Fruit fly (Drosophila melanogaster) whole organism, embryonic: ENCODE results near the gene SCAR.

Experiments used
- Aef1 ChIP-seq: fragments of 200-800 bp; sonication (Bioruptor generic); IDR thresholded peaks from 3 replicates; pipeline ENCODE4 v1.3.6; 2022; ENCODE audit warnings: missing biosample characterization, missing genetic modification characterization
- Awh ChIP-seq: fragments of 200-800 bp; sonication (Bioruptor generic); IDR thresholded peaks from 2 replicates; pipeline ENCODE4, ENCODE4 v1.3.6; 2022; ENCODE audit warnings: missing biosample characterization, missing genetic modification characterization
- BEAF-32 ChIP-seq: fragments of 200-800 bp; sonication (Bioruptor generic); optimal IDR thresholded peaks from 3 replicates; lab custom pipeline; 2017; ENCODE audit warnings: missing biosample characterization, missing genetic modification characterization, mild to moderate bottlenecking, moderate library complexity, missing genetic modification reagents
- CG10565 ChIP-seq: fragments of 200-800 bp; sonication (Bioruptor generic); optimal IDR thresholded peaks from 3 replicates; lab custom pipeline; 2016; ENCODE audit warnings: missing biosample characterization, mild to moderate bottlenecking, missing genetic modification characterization
- CG10959 ChIP-seq: fragments of 200-800 bp; sonication (Bioruptor generic); IDR thresholded peaks from 2 replicates; pipeline ENCODE4 v1.3.6; 2022; ENCODE audit warnings: missing biosample characterization, missing genetic modification characterization
- CG12299 ChIP-seq: fragments of 200-800 bp; sonication (Bioruptor generic); optimal IDR thresholded peaks from 2 replicates; lab custom pipeline; 2018; ENCODE audit warnings: missing biosample characterization, mild to moderate bottlenecking, missing genetic modification characterization
- CG1233 ChIP-seq: fragments of 200-800 bp; sonication (Bioruptor generic); optimal IDR thresholded peaks from 4 replicates; lab custom pipeline; 2018; ENCODE audit warnings: missing biosample characterization, mild to moderate bottlenecking, missing genetic modification characterization
- CG13624 ChIP-seq: fragments of 200-800 bp; sonication (Bioruptor generic); optimal IDR thresholded peaks from 2 replicates; lab custom pipeline; 2016; ENCODE audit warnings: missing biosample characterization, missing genetic modification characterization
- CG14667 ChIP-seq: fragments of 200-800 bp; sonication (Bioruptor generic); IDR thresholded peaks from 2 replicates; pipeline ENCODE4 v1.3.6; 2022; ENCODE audit warnings: missing biosample characterization, missing genetic modification characterization
- CG14710 ChIP-seq: fragments of 200-800 bp; sonication (Bioruptor generic); optimal IDR thresholded peaks from 3 replicates; lab custom pipeline; 2019; ENCODE audit warnings: missing biosample characterization, mild to moderate bottlenecking, missing genetic modification characterization, moderate library complexity
- CG15696 ChIP-seq: fragments of 200-800 bp; sonication (Bioruptor generic); optimal IDR thresholded peaks from 2 replicates; lab custom pipeline; 2019; ENCODE audit warnings: missing biosample characterization, mild to moderate bottlenecking, missing genetic modification characterization, moderate library complexity
- CG1647 ChIP-seq: fragments of 200-800 bp; sonication (Bioruptor generic); optimal IDR thresholded peaks from 3 replicates; lab custom pipeline; 2016; ENCODE audit warnings: missing biosample characterization, missing genetic modification characterization
- CG17361 ChIP-seq: fragments of 200-800 bp; sonication (Bioruptor generic); IDR thresholded peaks from 3 replicates; pipeline ENCODE4 v1.3.6; 2022; ENCODE audit warnings: missing biosample characterization, missing genetic modification characterization
- CG18011 ChIP-seq: fragments of 200-800 bp; sonication (Bioruptor generic); optimal IDR thresholded peaks from 2 replicates; lab custom pipeline; 2017; ENCODE audit warnings: missing biosample characterization, missing genetic modification characterization, mild to moderate bottlenecking, moderate library complexity, missing genotype
- CG18619 ChIP-seq: fragments of 200-800 bp; sonication (Bioruptor generic); optimal IDR thresholded peaks from 3 replicates; lab custom pipeline; 2017; ENCODE audit warnings: missing biosample characterization, mild to moderate bottlenecking, missing genetic modification characterization
- CG2202 ChIP-seq: fragments of 200-800 bp; sonication (Bioruptor generic); optimal IDR thresholded peaks from 2 replicates; lab custom pipeline; 2018; ENCODE audit warnings: missing biosample characterization, mild to moderate bottlenecking, missing genetic modification characterization
- CG2889 ChIP-seq: fragments of 200-800 bp; sonication (Bioruptor generic); IDR thresholded peaks from 3 replicates; pipeline ENCODE4 v1.3.6; 2022; ENCODE audit warnings: missing biosample characterization, missing genetic modification characterization
- CG30403 ChIP-seq: fragments of 200-800 bp; sonication (Bioruptor generic); optimal IDR thresholded peaks from 3 replicates; lab custom pipeline; 2016; ENCODE audit warnings: missing biosample characterization, missing genetic modification characterization
- CG34422 ChIP-seq: fragments of 200-800 bp; sonication (Bioruptor generic); IDR thresholded peaks from 3 replicates; pipeline ENCODE4 v1.3.6; 2022; ENCODE audit warnings: missing biosample characterization, missing genetic modification characterization
- CG4617 ChIP-seq: fragments of 200-800 bp; sonication (Bioruptor generic); optimal IDR thresholded peaks from 3 replicates; lab custom pipeline; 2016; ENCODE audit warnings: missing biosample characterization, missing genetic modification characterization, borderline replicate concordance
- CG8089 ChIP-seq: fragments of 200-800 bp; sonication (Bioruptor generic); optimal IDR thresholded peaks from 3 replicates; lab custom pipeline; 2016; ENCODE audit warnings: missing biosample characterization, missing genetic modification characterization
- Dll ChIP-seq: fragments of 200-800 bp; sonication (Bioruptor generic); IDR thresholded peaks from 4 replicates; pipeline ENCODE4 v1.3.6; 2022; ENCODE audit warnings: missing biosample characterization, missing genetic modification characterization; ENCODE audit not compliant: partially characterized antibody
- E2f2 ChIP-seq: fragments of 200-800 bp; sonication (Bioruptor generic); IDR thresholded peaks from 2 replicates; pipeline ENCODE4 v1.3.6; 2022; ENCODE audit warnings: missing biosample characterization, missing genetic modification characterization
- Elba2 ChIP-seq: fragments of 200-800 bp; sonication (Bioruptor generic); optimal IDR thresholded peaks from 3 replicates; lab custom pipeline; 2016; ENCODE audit warnings: missing biosample characterization, missing genetic modification characterization
- GATAe ChIP-seq: fragments of 200-800 bp; sonication (Bioruptor generic); conservative IDR thresholded peaks from 2 replicates; pipeline ENCODE4 v1.3.6; 2022; ENCODE audit warnings: missing biosample characterization, missing genetic modification characterization
- HLH4C ChIP-seq: fragments of 200-800 bp; sonication (Bioruptor generic); IDR thresholded peaks from 3 replicates; pipeline ENCODE4 v1.3.6; 2022; ENCODE audit warnings: missing biosample characterization, missing genetic modification characterization; ENCODE audit not compliant: partially characterized antibody
- HmgZ ChIP-seq: fragments of 200-800 bp; sonication (Bioruptor generic); optimal IDR thresholded peaks from 2 replicates; lab custom pipeline; 2018; ENCODE audit warnings: missing biosample characterization, mild to moderate bottlenecking, missing genetic modification characterization
- Hr51 ChIP-seq, 2 experiments: fragments of 200-800 bp; sonication (Bioruptor generic); optimal IDR thresholded peaks; 2 replicates in 1 of 2; 3 replicates in 1 of 2; lab custom pipeline; 2016 to 2018; ENCODE audit warnings: missing biosample characterization in 2 of 2, missing genetic modification characterization in 2 of 2, mild to moderate bottlenecking in 1 of 2, moderate library complexity in 1 of 2
- Meics ChIP-seq: fragments of 200-800 bp; sonication (Bioruptor generic); optimal IDR thresholded peaks from 2 replicates; lab custom pipeline; 2017; ENCODE audit warnings: missing biosample characterization, mild to moderate bottlenecking, missing genetic modification characterization
- Mrtf ChIP-seq: fragments of 200-800 bp; sonication (Bioruptor generic); IDR thresholded peaks from 3 replicates; pipeline ENCODE4 v1.3.6; 2022; ENCODE audit warnings: missing biosample characterization, missing genetic modification characterization
- Ravus ChIP-seq: fragments of 200-800 bp; sonication (Bioruptor generic); IDR thresholded peaks from 2 replicates; pipeline ENCODE4 v1.3.6; 2022; ENCODE audit warnings: missing biosample characterization, missing genetic modification characterization
- Rx ChIP-seq: fragments of 200-800 bp; sonication (Bioruptor generic); IDR thresholded peaks from 2 replicates; pipeline ENCODE4 v1.3.6; 2022; ENCODE audit warnings: missing biosample characterization, missing genetic modification characterization
- Stat92E ChIP-seq, 3 experiments: fragments of >200 bp in 2 of 3; fragments of 200-800 bp in 1 of 3; sonication (Bioruptor generic) in 1 of 3; optimal IDR thresholded peaks; 2 replicates each; lab custom pipeline; 2017 to 2019; ENCODE audit warnings: missing biosample characterization in 3 of 3, missing genetic modification characterization in 3 of 3, mild to moderate bottlenecking in 1 of 3, moderate library complexity in 1 of 3
- Tbp ChIP-seq: fragments of >200 bp; optimal IDR thresholded peaks from 2 replicates; lab custom pipeline; 2018; ENCODE audit warnings: missing biosample characterization, missing genetic modification characterization
- ab ChIP-seq: fragments of 200-800 bp; sonication (Bioruptor generic); optimal IDR thresholded peaks from 2 replicates; lab custom pipeline; 2016; ENCODE audit warnings: missing biosample characterization, missing genetic modification characterization
- ap ChIP-seq: fragments of 200-800 bp; sonication (Bioruptor generic); IDR thresholded peaks from 2 replicates; pipeline ENCODE4 v1.3.6; 2022; ENCODE audit warnings: missing biosample characterization, missing genetic modification characterization
- chif ChIP-seq, 2 experiments: fragments of 200-800 bp; sonication (Bioruptor generic); optimal IDR thresholded peaks; 3 replicates each; lab custom pipeline; 2016; ENCODE audit warnings: missing biosample characterization in 2 of 2, missing genetic modification characterization in 2 of 2
- dmrt99B ChIP-seq: fragments of 200-800 bp; sonication (Bioruptor generic); optimal IDR thresholded peaks from 2 replicates; lab custom pipeline; 2018; ENCODE audit warnings: missing biosample characterization, mild to moderate bottlenecking, missing genetic modification characterization, moderate library complexity
- eyg ChIP-seq: fragments of 200-800 bp; sonication (Bioruptor generic); optimal IDR thresholded peaks from 3 replicates; lab custom pipeline; 2016; ENCODE audit warnings: missing biosample characterization, missing genetic modification characterization
- inv ChIP-seq: fragments of 200-800 bp; sonication (Bioruptor generic); IDR thresholded peaks from 2 replicates; pipeline ENCODE4 v1.3.6; 2022; ENCODE audit warnings: missing biosample characterization, missing genetic modification characterization; ENCODE audit not compliant: partially characterized antibody
- lola ChIP-seq, 3 experiments: fragments of >200 bp in 2 of 3; fragments of 200-800 bp in 1 of 3; sonication (Bioruptor generic) in 1 of 3; optimal IDR thresholded peaks; 2 replicates each; lab custom pipeline; 2017 to 2019; ENCODE audit warnings: missing biosample characterization in 3 of 3, missing genetic modification characterization in 3 of 3, mild to moderate bottlenecking in 1 of 3, moderate library complexity in 1 of 3
- pros ChIP-seq: fragments of 200-800 bp; sonication (Bioruptor generic); optimal IDR thresholded peaks from 3 replicates; lab custom pipeline; 2019; ENCODE audit warnings: missing biosample characterization, mild to moderate bottlenecking, missing genetic modification characterization, moderate library complexity
- psq ChIP-seq: fragments of 200-800 bp; sonication (Bioruptor generic); optimal IDR thresholded peaks from 2 replicates; lab custom pipeline; 2017; ENCODE audit warnings: missing biosample characterization, missing genetic modification characterization
- ranshi ChIP-seq: fragments of 200-800 bp; sonication (Bioruptor generic); IDR thresholded peaks from 2 replicates; pipeline ENCODE4 v1.3.6; 2022; ENCODE audit warnings: missing biosample characterization, missing genetic modification characterization
- sug ChIP-seq: fragments of 200-800 bp; optimal IDR thresholded peaks from 2 replicates; lab custom pipeline; 2019; ENCODE audit warnings: missing biosample characterization, mild to moderate bottlenecking, missing genetic modification characterization, moderate library complexity
- toy ChIP-seq: fragments of 200-800 bp; sonication (Bioruptor generic); IDR thresholded peaks from 2 replicates; pipeline ENCODE4 v1.3.6; 2022; ENCODE audit warnings: missing biosample characterization, missing genetic modification characterization
- twi ChIP-seq: fragments of 200-800 bp; optimal IDR thresholded peaks from 2 replicates; lab custom pipeline; 2019; ENCODE audit warnings: missing biosample characterization, mild to moderate bottlenecking, missing genetic modification characterization, moderate library complexity
- wor ChIP-seq: fragments of 200-800 bp; sonication (Bioruptor generic); IDR thresholded peaks from 2 replicates; pipeline ENCODE4 v1.3.6; 2022; ENCODE audit warnings: missing biosample characterization, missing genetic modification characterization
- z ChIP-seq: fragments of 200-800 bp; sonication (Bioruptor generic); IDR thresholded peaks from 3 replicates; pipeline ENCODE4 v1.3.6; 2022; ENCODE audit warnings: missing biosample characterization, missing genetic modification characterization

The SCAR gene

DNA sequence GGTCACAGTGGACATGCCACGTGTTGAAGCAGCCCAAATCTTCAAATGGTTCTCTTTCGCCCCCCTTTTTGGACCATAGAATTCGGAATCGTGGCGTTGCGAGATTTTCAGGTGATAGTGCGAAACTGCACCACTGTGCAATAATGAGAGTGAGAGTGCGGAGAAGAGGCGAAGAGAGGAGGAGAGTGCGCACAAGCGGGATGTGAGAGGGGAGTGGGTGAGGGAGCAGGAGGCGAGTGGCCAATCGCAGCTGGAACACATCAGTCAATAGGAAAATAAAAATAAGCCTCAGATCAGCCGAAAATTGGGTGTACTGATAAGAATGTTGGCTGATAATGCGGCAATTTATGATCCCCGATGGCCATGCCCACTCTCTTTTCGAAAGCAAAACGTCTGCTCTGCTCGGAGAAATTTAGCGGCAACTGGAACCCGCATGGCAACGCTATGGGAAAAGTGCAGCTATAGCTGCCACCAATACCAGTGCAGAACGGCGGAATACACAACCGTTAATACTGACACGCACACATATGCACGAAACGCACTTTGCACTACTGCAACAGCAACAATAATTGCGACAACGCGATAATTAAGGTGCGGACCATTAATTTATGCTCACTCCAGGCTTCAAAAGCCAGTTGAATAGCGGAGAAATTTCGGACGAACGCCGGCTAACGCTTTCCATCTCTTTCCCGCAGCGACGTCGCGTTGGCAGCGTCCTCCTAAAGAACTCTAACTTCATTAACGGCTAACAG, 9.1 kb upstream of the SCAR start (continued):
- TF ChIP-seq Awh (peak; percentile 49), CG12299 (peak; percentile 20), CG10959 (GFP tag; lab: Robert Waterston, UW) (no peak), Tbp (no peak), twi (no peak), toy (GFP tag; lab: Robert Waterston, UW) (no peak), inv (GFP tag; lab: Robert Waterston, UW) (no peak), CG1233 (no peak), HLH4C (0 out of 3 replicates have a peak, but pooled peaks have one; percentile 37), ab (GFP tag; lab: Kevin White, UChicago) (no peak), ap (GFP tag; lab: Robert Waterston, UW) (no peak), z (0 out of 3 replicates have a peak, but pooled peaks have one; percentile 34), CG34422 (GFP tag; lab: Robert Waterston, UW) (peak; percentile 72; the same call in 2 of the 3 replicates), CG30403 (GFP tag; lab: Kevin White, UChicago) (no peak), CG18619 (GFP tag; lab: Kevin White, UChicago) (no peak), CG13624 (GFP tag; lab: Kevin White, UChicago) (no peak), wor (GFP tag; lab: Robert Waterston, UW) (no peak), E2f2 (no peak), Meics (GFP tag; lab: Kevin White, UChicago) (no peak), eyg (GFP tag; lab: Kevin White, UChicago) (peak; percentile 4), Elba2 (GFP tag; lab: Kevin White, UChicago) (peak; percentile 78), psq (GFP tag; lab: Kevin White, UChicago) (no peak), ranshi (GFP tag; lab: Robert Waterston, UW) (no peak), CG2889 (no peak), dmrt99B (tag; lab: Kevin White, UChicago) (no peak), pros (GFP tag; lab: Kevin White, UChicago) (no peak), CG14710 (tag; lab: Kevin White, UChicago) (no peak), CG18011 (GFP tag; lab: Kevin White, UChicago) (no peak), CG10565 (GFP tag; lab: Kevin White, UChicago) (no peak), HmgZ (tag; lab: Kevin White, UChicago) (no peak), CG4617 (GFP tag; lab: Kevin White, UChicago) (peak; percentile 79), sug (tag; lab: Kevin White, UChicago) (peak; percentile 15), CG14667 (GFP tag; lab: Robert Waterston, UW) (no peak), lola (GFP tag; optimal IDR thresholded peaks at IDR 0.05; lab: Kevin White, UChicago) (no peak), Ravus (GFP tag; lab: Robert Waterston, UW) (no peak), Hr51 (GFP tag; optimal IDR thresholded peaks at IDR 0.05; lab: Kevin White, UChicago) (no peak), GATAe (GFP tag; lab: Robert Waterston, UW) (no peak), Dll (peak; percentile 34; the same call in 1 of the 4 replicates), CG17361 (GFP tag; lab: Robert Waterston, UW) (0 out of 3 replicates have a peak, but pooled peaks have one; percentile 9), Rx (GFP tag; lab: Robert Waterston, UW) (no peak), Stat92E (GFP tag; optimal IDR thresholded peaks at IDR 0.05; lab: Kevin White, UChicago) (no peak), Aef1 (GFP tag; lab: Robert Waterston, UW) (no peak), Mrtf (GFP tag; lab: Robert Waterston, UW) (no peak), CG2202 (tag; lab: Kevin White, UChicago) (no peak), BEAF-32 (GFP tag; lab: Kevin White, UChicago) (no peak), CG1647 (GFP tag; lab: Kevin White, UChicago) (no peak), chif (GFP tag; optimal IDR thresholded peaks at IDR 0.05; lab: Kevin White, UChicago) (no peak), CG8089 (no peak), CG15696 (tag; lab: Kevin White, UChicago) (no peak)
